Fruit fly (Drosophila melanogaster): ENCODE measurements around the gene EMC4.

Gene EMC4

DNA sequence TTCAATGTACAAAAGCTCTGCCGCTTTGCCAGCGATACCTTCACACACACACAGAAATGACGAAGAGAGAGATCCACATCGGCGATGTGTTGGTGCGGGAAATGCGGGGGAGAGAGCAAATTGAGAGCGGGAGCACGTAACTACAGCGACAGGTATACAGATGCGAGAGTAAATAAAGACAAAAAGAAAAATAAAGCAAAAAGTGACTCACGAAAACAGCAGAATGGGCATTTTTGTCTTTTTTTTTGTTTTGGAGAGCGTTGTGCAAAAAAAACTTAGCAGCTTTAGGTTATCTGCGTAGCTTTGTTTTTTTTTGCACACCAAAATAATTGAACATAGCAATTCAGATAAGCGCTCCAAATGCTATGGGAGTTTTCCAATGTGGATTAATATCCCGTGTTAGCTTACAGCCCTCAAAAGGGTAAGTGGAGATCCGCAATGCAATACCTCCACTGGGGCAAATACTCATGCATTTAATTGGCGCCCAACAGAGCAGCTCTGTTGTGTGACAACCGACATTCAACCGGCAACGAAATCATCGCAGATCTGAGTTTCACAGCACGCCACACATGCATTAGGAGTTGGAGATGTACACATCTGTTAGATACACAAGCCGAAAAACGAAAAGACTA lies 45.4 kb downstream of the EMC4 start (continued):
- TF ChIP-seq sd (tag; optimal IDR thresholded peaks at IDR 0.05) (peak; percentile 56), bsh (GFP tag; optimal IDR thresholded peaks at IDR 0.05) (peak in 1 of 2 experiments; percentile 91), CG2678 (tag; optimal IDR thresholded peaks at IDR 0.05) (peak; percentile 46), CG11085 (GFP tag; IDR thresholded peaks at IDR 0.05) (no peak), pum (GFP tag; optimal IDR thresholded peaks at IDR 0.05) (no peak), CG6765 (GFP tag; optimal IDR thresholded peaks at IDR 0.05) (no peak), Mes4 (GFP tag; optimal IDR thresholded peaks at IDR 0.05) (no peak), tna (GFP tag; IDR thresholded peaks at IDR 0.05; ENCODE audit: partially characterized antibody) (no peak), Lpt (GFP tag; optimal IDR thresholded peaks at IDR 0.05) (no peak), CG18599 (GFP tag; optimal IDR thresholded peaks at IDR 0.05) (peak; percentile 15), eyg (GFP tag; optimal IDR thresholded peaks at IDR 0.05) (no peak), Bteb2 (GFP tag; optimal IDR thresholded peaks at IDR 0.05) (no peak), MBD-R2 (GFP tag; IDR thresholded peaks at IDR 0.05) (no peak), Ets97D (GFP tag; optimal IDR thresholded peaks at IDR 0.05) (no peak), pb (GFP tag; optimal IDR thresholded peaks at IDR 0.05) (no peak), maf-S (GFP tag; optimal IDR thresholded peaks at IDR 0.05) (no peak), onecut (GFP tag; IDR thresholded peaks at IDR 0.05) (peak; percentile 5; the same call in 1 of the 2 replicates), gsb (GFP tag; IDR thresholded peaks at IDR 0.05) (no peak), MTF-1 (GFP tag; optimal IDR thresholded peaks at IDR 0.05; ENCODE audit: borderline replicate concordance) (peak; percentile 10), hbn (GFP tag; IDR thresholded peaks at IDR 0.05; ENCODE audit: partially characterized antibody) (no peak), sisA (GFP tag; IDR thresholded peaks at IDR 0.05) (no peak), cato (GFP tag; optimal IDR thresholded peaks at IDR 0.05; ENCODE audit: borderline replicate concordance) (no peak), CG13624 (GFP tag; optimal IDR thresholded peaks at IDR 0.05) (peak; percentile 22), Oaz (GFP tag; IDR thresholded peaks at IDR 0.05) (no peak), CG2712 (tag; optimal IDR thresholded peaks at IDR 0.05) (no peak), Drgx (GFP tag; IDR thresholded peaks at IDR 0.05) (peak; percentile 96), CG9797 (GFP tag; optimal IDR thresholded peaks at IDR 0.05) (no peak), MESR4 (GFP tag; optimal IDR thresholded peaks at IDR 0.05) (no peak), CG6689 (GFP tag; IDR thresholded peaks at IDR 0.05) (no peak), CG9932 (GFP tag; IDR thresholded peaks at IDR 0.05) (no peak), Fer2 (tag; optimal IDR thresholded peaks at IDR 0.05) (peak; percentile 15), ap (GFP tag; IDR thresholded peaks at IDR 0.05) (no peak), Neu2 (GFP tag; optimal IDR thresholded peaks at IDR 0.05; ENCODE audit: borderline replicate concordance) (no peak), BEAF-32 (GFP tag; optimal IDR thresholded peaks at IDR 0.05) (no peak), chif (GFP tag; optimal IDR thresholded peaks at IDR 0.05) (no peak), ham (GFP tag; IDR thresholded peaks at IDR 0.05) (no peak), ranshi (GFP tag; IDR thresholded peaks at IDR 0.05) (no peak), knrl (GFP tag; IDR thresholded peaks at IDR 0.05; ENCODE audit: partially characterized antibody) (no peak), CG10431 (GFP tag; optimal IDR thresholded peaks at IDR 0.05) (no peak), lab (GFP tag; optimal IDR thresholded peaks at IDR 0.05) (peak; percentile 48), CG8290 (GFP tag; optimal IDR thresholded peaks at IDR 0.05) (no peak), CG8290 (tag; optimal IDR thresholded peaks at IDR 0.05) (peak in 1 of 2 experiments; percentile 51), CG3995 (GFP tag; optimal IDR thresholded peaks at IDR 0.05) (peak; percentile 34), sug (tag; optimal IDR thresholded peaks at IDR 0.05) (peak; percentile 15), h (optimal IDR thresholded peaks at IDR 0.05) (no peak), jumu (GFP tag; optimal IDR thresholded peaks at IDR 0.05) (no peak), Sox102F (GFP tag; optimal IDR thresholded peaks at IDR 0.05) (no peak), Hand (GFP tag; optimal IDR thresholded peaks at IDR 0.05) (no peak), Ada2b (GFP tag; IDR thresholded peaks at IDR 0.05) (no peak), Hey (tag; optimal IDR thresholded peaks at IDR 0.05) (no peak), Nf-YC (tag; optimal IDR thresholded peaks at IDR 0.05) (peak; percentile 4)
